Fruit fly (Drosophila melanogaster) whole organism, prepupa: ENCODE measurements around the gene CG9586.

ENCODE experiments used
- CG10631 ChIP-seq: fragments of 200-800 bp; sonication (Bioruptor generic); optimal IDR thresholded peaks from 2 replicates; lab custom pipeline; 2016; ENCODE audit warnings: missing biosample characterization, missing genetic modification characterization
- CG10669 ChIP-seq: fragments of 200-800 bp; sonication (Bioruptor generic); optimal IDR thresholded peaks from 3 replicates; lab custom pipeline; 2018; ENCODE audit warnings: missing biosample characterization, mild to moderate bottlenecking, missing genetic modification characterization, moderate library complexity
- CG11294 ChIP-seq: fragments of 200-800 bp; sonication (Bioruptor generic); IDR thresholded peaks from 2 replicates; pipeline ENCODE4 v1.3.6; 2022; ENCODE audit warnings: missing biosample characterization, missing genetic modification characterization
- CG11902 ChIP-seq: fragments of 200-800 bp; sonication (Bioruptor generic); optimal IDR thresholded peaks from 3 replicates; lab custom pipeline; 2016; ENCODE audit warnings: missing biosample characterization, missing genetic modification characterization
- CG15336 ChIP-seq: fragments of 200-800 bp; sonication (Bioruptor generic); IDR thresholded peaks from 2 replicates; pipeline ENCODE4 v1.3.6; 2022; ENCODE audit warnings: missing biosample characterization, missing genetic modification characterization
- CG1621 ChIP-seq: fragments of 200-800 bp; sonication (Bioruptor generic); optimal IDR thresholded peaks from 3 replicates; lab custom pipeline; 2018; ENCODE audit warnings: missing biosample characterization, mild to moderate bottlenecking, missing genetic modification characterization
- CG16779 ChIP-seq: fragments of 200-800 bp; sonication (Bioruptor generic); optimal IDR thresholded peaks from 3 replicates; lab custom pipeline; 2017; ENCODE audit warnings: missing biosample characterization, mild to moderate bottlenecking, missing genetic modification characterization
- CG3032 ChIP-seq: fragments of 200-800 bp; optimal IDR thresholded peaks from 2 replicates; lab custom pipeline; 2019; ENCODE audit warnings: missing biosample characterization, mild to moderate bottlenecking, missing genetic modification characterization, moderate library complexity
- CG31627 ChIP-seq: fragments of 200-800 bp; sonication (Bioruptor generic); optimal IDR thresholded peaks from 3 replicates; lab custom pipeline; 2016; ENCODE audit warnings: missing biosample characterization, missing genetic modification characterization
- CG32006 ChIP-seq: fragments of 200-800 bp; sonication (Bioruptor generic); optimal IDR thresholded peaks from 3 replicates; lab custom pipeline; 2017; ENCODE audit warnings: missing biosample characterization, mild to moderate bottlenecking, missing genetic modification characterization
- CG34406 ChIP-seq: fragments of 200-800 bp; sonication (Bioruptor generic); optimal IDR thresholded peaks from 3 replicates; lab custom pipeline; 2016; ENCODE audit warnings: missing biosample characterization, missing genetic modification characterization
- CG3919 ChIP-seq: fragments of 200-800 bp; sonication (Bioruptor generic); optimal IDR thresholded peaks from 3 replicates; lab custom pipeline; 2016; ENCODE audit warnings: missing biosample characterization, missing genetic modification characterization
- CG4318 ChIP-seq: fragments of 200-800 bp; sonication (Bioruptor generic); optimal IDR thresholded peaks from 3 replicates; lab custom pipeline; 2017; ENCODE audit warnings: missing biosample characterization, mild to moderate bottlenecking, missing genetic modification characterization
- CG6163 ChIP-seq: fragments of 200-800 bp; sonication (Bioruptor generic); IDR thresholded peaks from 3 replicates; pipeline ENCODE4 v1.3.6; 2022; ENCODE audit warnings: missing biosample characterization, missing genetic modification characterization
- CG6276 ChIP-seq: fragments of 200-800 bp; sonication (Bioruptor generic); optimal IDR thresholded peaks from 2 replicates; lab custom pipeline; 2017; ENCODE audit warnings: missing biosample characterization, mild to moderate bottlenecking, missing genetic modification characterization
- CG6792 ChIP-seq: fragments of 200-800 bp; sonication (Bioruptor generic); optimal IDR thresholded peaks from 3 replicates; lab custom pipeline; 2016; ENCODE audit warnings: missing biosample characterization, missing genetic modification characterization
- CG6808 ChIP-seq: fragments of 200-800 bp; sonication (Bioruptor generic); optimal IDR thresholded peaks from 3 replicates; lab custom pipeline; 2017; ENCODE audit warnings: missing biosample characterization, missing genetic modification characterization, mild to moderate bottlenecking, moderate library complexity, missing genetic modification reagents
- CG6854 ChIP-seq: fragments of 200-800 bp; sonication (Bioruptor generic); optimal IDR thresholded peaks from 2 replicates; lab custom pipeline; 2017; ENCODE audit warnings: missing biosample characterization, mild to moderate bottlenecking, missing genetic modification characterization
- CG7368 ChIP-seq: fragments of 200-800 bp; sonication (Bioruptor generic); optimal IDR thresholded peaks from 3 replicates; lab custom pipeline; 2016; ENCODE audit warnings: missing biosample characterization, missing genetic modification characterization
- CG8319 ChIP-seq: fragments of 200-800 bp; sonication (Bioruptor generic); optimal IDR thresholded peaks from 3 replicates; lab custom pipeline; 2016; ENCODE audit warnings: missing biosample characterization, missing genetic modification characterization
- CG8632 ChIP-seq: fragments of 200-800 bp; sonication (Bioruptor generic); optimal IDR thresholded peaks from 3 replicates; lab custom pipeline; 2016; ENCODE audit warnings: missing biosample characterization, missing genetic modification characterization
- CG9139 ChIP-seq: fragments of 200-800 bp; sonication (Bioruptor generic); optimal IDR thresholded peaks from 3 replicates; lab custom pipeline; 2017; ENCODE audit warnings: missing biosample characterization, mild to moderate bottlenecking, missing genetic modification characterization
- Eip75B ChIP-seq: fragments of 200-800 bp; sonication (Bioruptor generic); optimal IDR thresholded peaks from 3 replicates; lab custom pipeline; 2016; ENCODE audit warnings: missing biosample characterization, missing genetic modification characterization
- Eip93F ChIP-seq: fragments of 200-800 bp; sonication (Bioruptor generic); optimal IDR thresholded peaks from 2 replicates; lab custom pipeline; 2016; ENCODE audit warnings: missing biosample characterization, mild to moderate bottlenecking, missing genetic modification characterization
- Ets21C ChIP-seq: fragments of 200-800 bp; sonication (Bioruptor generic); optimal IDR thresholded peaks from 3 replicates; lab custom pipeline; 2016; ENCODE audit warnings: missing biosample characterization, missing genetic modification characterization
- Ets96B ChIP-seq: fragments of 200-800 bp; optimal IDR thresholded peaks from 2 replicates; lab custom pipeline; 2019; ENCODE audit warnings: missing biosample characterization, mild to moderate bottlenecking, missing genetic modification characterization, moderate library complexity
- Gug ChIP-seq: fragments of 200-800 bp; sonication (Bioruptor generic); IDR thresholded peaks from 2 replicates; pipeline ENCODE4 v1.3.6; 2022; ENCODE audit warnings: missing biosample characterization, missing genetic modification characterization
- Hr38 ChIP-seq: sonication (Bioruptor generic); optimal IDR thresholded peaks from 2 replicates; lab custom pipeline; 2016; ENCODE audit warnings: missing biosample characterization, missing genetic modification characterization
- Hr39 ChIP-seq: fragments of 200-800 bp; sonication (Bioruptor generic); optimal IDR thresholded peaks from 2 replicates; lab custom pipeline; 2016; ENCODE audit warnings: missing biosample characterization, missing genetic modification characterization
- Hr4 ChIP-seq: fragments of 200-800 bp; sonication (Bioruptor generic); optimal IDR thresholded peaks from 3 replicates; lab custom pipeline; 2016; ENCODE audit warnings: missing biosample characterization, missing genetic modification characterization
- Lpt ChIP-seq: fragments of 200-800 bp; sonication (Bioruptor generic); optimal IDR thresholded peaks from 3 replicates; lab custom pipeline; 2016; ENCODE audit warnings: missing biosample characterization, missing genetic modification characterization
- OdsH ChIP-seq: fragments of 200-800 bp; sonication (Bioruptor generic); optimal IDR thresholded peaks from 3 replicates; lab custom pipeline; 2016; ENCODE audit warnings: missing biosample characterization, missing genetic modification characterization
- Smox ChIP-seq: fragments of 200-800 bp; sonication (Bioruptor generic); optimal IDR thresholded peaks from 3 replicates; lab custom pipeline; 2016; ENCODE audit warnings: missing biosample characterization, missing genetic modification characterization
- Sox102F ChIP-seq: fragments of 200-800 bp; sonication (Bioruptor generic); optimal IDR thresholded peaks from 2 replicates; lab custom pipeline; 2016; ENCODE audit warnings: missing biosample characterization, mild to moderate bottlenecking, missing genetic modification characterization
- Sox15 ChIP-seq: fragments of 200-800 bp; sonication (Bioruptor generic); optimal IDR thresholded peaks from 3 replicates; lab custom pipeline; 2016; ENCODE audit warnings: missing biosample characterization, missing genetic modification characterization
- acj6 ChIP-seq: fragments of 200-800 bp; sonication (Bioruptor generic); optimal IDR thresholded peaks from 3 replicates; lab custom pipeline; 2016; ENCODE audit warnings: missing biosample characterization, missing genetic modification characterization
- cyc ChIP-seq: fragments of 200-800 bp; sonication (Bioruptor generic); optimal IDR thresholded peaks from 3 replicates; lab custom pipeline; 2016; ENCODE audit warnings: missing biosample characterization, missing genetic modification characterization
- dac ChIP-seq: fragments of 200-800 bp; sonication (Bioruptor generic); optimal IDR thresholded peaks from 2 replicates; lab custom pipeline; 2017; ENCODE audit warnings: missing biosample characterization, mild to moderate bottlenecking, missing genetic modification characterization
- dsx ChIP-seq: fragments of 200-800 bp; optimal IDR thresholded peaks from 3 replicates; lab custom pipeline; 2019; ENCODE audit warnings: missing biosample characterization, mild to moderate bottlenecking, missing genetic modification characterization, moderate library complexity; ENCODE audit not compliant: poor library complexity, severe bottlenecking
- eg ChIP-seq: fragments of 200-800 bp; sonication (Bioruptor generic); IDR thresholded peaks from 3 replicates; pipeline ENCODE4 v1.3.6; 2022; ENCODE audit warnings: missing biosample characterization, missing genetic modification characterization
- esn ChIP-seq: fragments of 200-800 bp; sonication (Bioruptor generic); optimal IDR thresholded peaks from 2 replicates; lab custom pipeline; 2016; ENCODE audit warnings: missing biosample characterization, mild to moderate bottlenecking, missing genetic modification characterization, moderate library complexity
- fd59A ChIP-seq: fragments of 200-800 bp; sonication (Bioruptor generic); optimal IDR thresholded peaks from 2 replicates; lab custom pipeline; 2017; ENCODE audit warnings: missing biosample characterization, mild to moderate bottlenecking, missing genetic modification characterization, missing genetic modification reagents
- fd85E ChIP-seq: fragments of 200-800 bp; sonication (Bioruptor generic); optimal IDR thresholded peaks from 3 replicates; lab custom pipeline; 2016; ENCODE audit warnings: missing biosample characterization, missing genetic modification characterization
- fkh ChIP-seq: fragments of 200-800 bp; sonication (Bioruptor generic); optimal IDR thresholded peaks from 3 replicates; lab custom pipeline; 2017; ENCODE audit warnings: missing biosample characterization, mild to moderate bottlenecking, missing genetic modification characterization, moderate library complexity
- lz ChIP-seq: fragments of 200-800 bp; sonication (Bioruptor generic); optimal IDR thresholded peaks from 3 replicates; lab custom pipeline; 2016; ENCODE audit warnings: missing biosample characterization, missing genetic modification characterization
- net ChIP-seq: fragments of 200-800 bp; sonication (Bioruptor generic); optimal IDR thresholded peaks from 3 replicates; lab custom pipeline; 2016; ENCODE audit warnings: missing biosample characterization, missing genetic modification characterization
- salr ChIP-seq, 2 experiments: fragments of 200-800 bp; sonication (Bioruptor generic); optimal IDR thresholded peaks; 3 replicates each; lab custom pipeline; 2016 to 2018; ENCODE audit warnings: missing biosample characterization in 2 of 2, missing genetic modification characterization in 2 of 2, mild to moderate bottlenecking in 1 of 2
- spab ChIP-seq: fragments of 200-800 bp; sonication (Bioruptor generic); optimal IDR thresholded peaks from 2 replicates; lab custom pipeline; 2017; ENCODE audit warnings: missing biosample characterization, mild to moderate bottlenecking, missing genetic modification characterization, missing genetic modification reagents
- ss ChIP-seq, 2 experiments: fragments of 200-800 bp; sonication (Bioruptor generic); optimal IDR thresholded peaks; 2 replicates in 1 of 2; 3 replicates in 1 of 2; lab custom pipeline; 2017 to 2018; ENCODE audit warnings: mild to moderate bottlenecking in 2 of 2, missing biosample characterization in 2 of 2, missing genetic modification characterization in 2 of 2, moderate library complexity in 1 of 2
- topi ChIP-seq: fragments of 200-800 bp; sonication (Bioruptor generic); optimal IDR thresholded peaks from 3 replicates; lab custom pipeline; 2016; ENCODE audit warnings: missing biosample characterization, missing genetic modification characterization
- vri ChIP-seq: fragments of 200-800 bp; sonication (Bioruptor generic); optimal IDR thresholded peaks from 3 replicates; lab custom pipeline; 2016; ENCODE audit warnings: missing biosample characterization, mild to moderate bottlenecking, missing genetic modification characterization

CG9586 gene

DNA sequence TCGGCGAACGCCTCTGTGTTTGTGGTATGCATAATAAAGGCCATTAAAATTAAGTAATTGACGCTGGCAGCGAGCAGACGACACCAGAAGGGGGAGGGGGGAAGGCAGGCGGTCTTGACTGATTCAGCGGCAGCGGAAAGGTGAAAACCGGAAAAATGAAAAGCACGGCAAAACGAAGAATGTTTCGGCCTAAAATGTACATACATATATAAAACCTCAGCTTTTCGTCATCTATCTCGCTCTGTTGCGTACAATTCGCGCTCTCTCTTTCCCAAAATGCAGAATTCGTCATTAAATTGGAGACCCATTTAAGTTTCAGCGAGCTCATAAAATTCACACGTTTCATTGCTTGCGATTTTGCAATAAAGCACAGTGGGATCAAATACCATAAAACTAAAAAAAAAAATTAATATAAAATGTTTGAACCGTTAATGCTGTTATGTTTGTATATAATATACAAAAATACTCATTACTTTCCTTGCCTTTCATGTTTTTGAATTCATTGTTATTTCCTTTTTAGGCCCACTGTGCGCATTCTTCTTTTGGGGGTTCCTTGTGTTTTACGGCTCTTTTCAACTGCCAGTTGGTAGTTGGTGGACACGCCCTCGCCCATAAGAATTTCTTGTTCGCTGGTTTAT, 1.8 kb upstream of the CG9586 start:
- TF ChIP-seq dsx: peak; percentile 73
- TF ChIP-seq CG6276 (GFP tag; lab: Kevin White, UChicago): peak; percentile 64
- TF ChIP-seq Lpt (GFP tag; lab: Kevin White, UChicago): peak; percentile 49
- peak; percentile 78 for TF ChIP-seq Hr4 (GFP tag; lab: Kevin White, UChicago)
- peak; percentile 90 for TF ChIP-seq Hr39
- peak; percentile 68 for TF ChIP-seq CG16779
- TF ChIP-seq CG9139 (GFP tag; lab: Kevin White, UChicago): peak; percentile 39
- peak; percentile 81 for TF ChIP-seq Ets21C
- peak; percentile 51 to 71 for TF ChIP-seq salr (GFP tag; optimal IDR thresholded peaks at IDR 0.05; lab: Kevin White, UChicago)
- TF ChIP-seq Eip75B (GFP tag; lab: Kevin White, UChicago): peak; percentile 86
- peak; percentile 95 for TF ChIP-seq esn (GFP tag; lab: Kevin White, UChicago)
- TF ChIP-seq CG10669 (GFP tag; lab: Kevin White, UChicago): peak; percentile 77
- TF ChIP-seq fd59A (GFP tag; lab: Kevin White, UChicago): peak; percentile 37
- peak; percentile 90 for TF ChIP-seq lz (GFP tag; lab: Kevin White, UChicago)
- TF ChIP-seq CG31627: peak; percentile 88
- TF ChIP-seq vri (GFP tag; lab: Kevin White, UChicago): peak; percentile 81
- peak; percentile 83 for TF ChIP-seq CG10631
- TF ChIP-seq spab (GFP tag; lab: Kevin White, UChicago): peak; percentile 69
- TF ChIP-seq CG8319 (GFP tag; lab: Kevin White, UChicago): peak; percentile 86
- no peak for TF ChIP-seq fkh (GFP tag; lab: Kevin White, UChicago)
- TF ChIP-seq Smox (GFP tag; lab: Kevin White, UChicago): peak; percentile 90
- TF ChIP-seq CG3919: peak; percentile 90
- TF ChIP-seq Ets96B (tag; lab: Kevin White, UChicago): peak; percentile 75
- peak; percentile 90 for TF ChIP-seq CG6163
- peak; percentile 93 for TF ChIP-seq CG34406 (GFP tag; lab: Kevin White, UChicago)
- peak; percentile 82 for TF ChIP-seq CG7368 (GFP tag; lab: Kevin White, UChicago)
- peak; percentile 63 for TF ChIP-seq CG3032 (tag; lab: Kevin White, UChicago)
- TF ChIP-seq CG11294: 0 out of 2 replicates have a peak, but pooled peaks have one; percentile 31
- peak; percentile 87 for TF ChIP-seq CG6854 (GFP tag; lab: Kevin White, UChicago)
- TF ChIP-seq Eip93F (GFP tag; lab: Kevin White, UChicago): peak; percentile 43
- TF ChIP-seq dac (GFP tag; lab: Kevin White, UChicago): peak; percentile 6
- TF ChIP-seq ss (GFP tag; optimal IDR thresholded peaks at IDR 0.05; lab: Kevin White, UChicago): peak; percentile 66 to 82
- TF ChIP-seq fd85E (GFP tag; lab: Kevin White, UChicago): peak; percentile 64
- peak; percentile 51 for TF ChIP-seq CG4318 (GFP tag; lab: Kevin White, UChicago)
- TF ChIP-seq CG8632 (GFP tag; lab: Kevin White, UChicago): peak; percentile 91
- TF ChIP-seq Hr38 (GFP tag; lab: Kevin White, UChicago): no peak
- peak; percentile 90 for TF ChIP-seq eg (GFP tag; lab: Robert Waterston, UW)
- peak; percentile 87 for TF ChIP-seq OdsH
- TF ChIP-seq Sox102F (GFP tag; lab: Kevin White, UChicago): peak; percentile 93
- peak; percentile 69 for TF ChIP-seq Gug (GFP tag; lab: Robert Waterston, UW)
- peak; percentile 76 for TF ChIP-seq CG32006
- TF ChIP-seq CG15336 (GFP tag; lab: Robert Waterston, UW): peak; percentile 86
- TF ChIP-seq Sox15 (GFP tag; lab: Kevin White, UChicago): peak; percentile 79
- TF ChIP-seq net (GFP tag; lab: Kevin White, UChicago): peak; percentile 67
- TF ChIP-seq acj6 (GFP tag; lab: Kevin White, UChicago): peak; percentile 89
- peak; percentile 89 for TF ChIP-seq CG6792
- peak; percentile 87 for TF ChIP-seq cyc
- peak; percentile 94 for TF ChIP-seq topi (GFP tag; lab: Kevin White, UChicago)
- peak; percentile 83 for TF ChIP-seq CG11902 (GFP tag; lab: Kevin White, UChicago)
- TF ChIP-seq CG6808 (GFP tag; lab: Kevin White, UChicago): peak; percentile 70
- TF ChIP-seq CG1621 (tag; lab: Kevin White, UChicago): peak; percentile 71
